Worm (Caenorhabditis elegans): ENCODE data around the gene repo-1.
A peak's percentile ranks its signal among the peaks of the same experiment; 100 is the strongest.

The repo-1 gene

ce11 chrIV:12122874-12123664 lies 38.8 kb downstream of the repo-1 start, which contains the start of gene aly-3:
Gene aly-3, plus strand, starts transcription at chrIV:12123282.
- TF ChIP-seq ztf-23 (GFP tag; IDR thresholded peaks at IDR 0.05) (no peak), tab-1 (GFP tag; IDR thresholded peaks at IDR 0.05) (no peak), flt-1 (GFP tag; IDR thresholded peaks at IDR 0.05) (no peak), med-1 (GFP tag; optimal IDR thresholded peaks at IDR 0.05; ENCODE audit: insufficient read depth) (no peak), cog-1 (tag; optimal IDR thresholded peaks at IDR 0.05) (no peak), klf-2 (GFP tag; conservative IDR thresholded peaks at IDR 0.05) (no peak), ztf-29 (GFP tag; IDR thresholded peaks at IDR 0.05) (no peak), T22C8.4 (GFP tag; IDR thresholded peaks at IDR 0.05) (no peak), ref-1 (GFP tag; conservative IDR thresholded peaks at IDR 0.05) (no peak)

DNA sequence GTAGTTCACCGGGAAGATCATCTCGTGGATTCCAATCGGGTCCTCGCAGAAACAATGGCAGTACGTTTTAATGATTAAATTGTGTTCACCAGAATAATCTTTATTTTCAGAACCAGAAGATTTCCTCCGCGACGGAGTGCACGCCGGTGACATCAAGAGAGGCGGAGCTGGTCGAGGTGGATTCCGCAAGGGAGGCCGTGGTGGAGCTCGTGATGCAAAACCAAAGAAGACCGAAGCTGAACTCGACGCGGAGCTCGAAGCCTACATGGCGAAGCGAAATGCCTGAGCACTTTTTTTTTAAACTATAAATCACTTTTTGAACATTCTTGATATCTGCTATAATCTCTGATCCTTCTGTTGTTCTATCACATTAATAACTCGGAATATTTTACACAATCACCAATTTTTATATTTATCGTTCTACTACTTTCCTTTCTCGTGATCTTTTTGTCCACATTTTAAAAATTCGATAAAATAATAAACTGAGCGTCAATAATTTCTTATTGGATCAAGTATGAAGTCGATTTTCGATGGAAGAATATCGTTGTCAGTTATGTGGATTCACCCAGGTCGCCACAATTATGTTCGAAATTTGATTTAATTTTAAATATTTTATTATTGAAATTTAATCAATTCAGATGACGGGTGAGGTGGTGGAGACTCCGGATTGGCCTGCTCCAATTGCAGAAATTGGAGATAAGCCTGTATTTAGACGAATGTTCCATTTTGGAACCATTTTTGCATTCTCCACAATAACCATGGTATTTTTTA lies 40.2 kb downstream of the repo-1 start, which contains the start of gene dhhc-6:
Gene dhhc-6 (plus strand): TSS at position 639 of the 771 bp plus-strand sequence.
- TF ChIP-seq tab-1 (GFP tag; IDR thresholded peaks at IDR 0.05) (no peak), flt-1 (GFP tag; IDR thresholded peaks at IDR 0.05) (0 out of 2 replicates have a peak, but pooled peaks have one; percentile 11)

DNA sequence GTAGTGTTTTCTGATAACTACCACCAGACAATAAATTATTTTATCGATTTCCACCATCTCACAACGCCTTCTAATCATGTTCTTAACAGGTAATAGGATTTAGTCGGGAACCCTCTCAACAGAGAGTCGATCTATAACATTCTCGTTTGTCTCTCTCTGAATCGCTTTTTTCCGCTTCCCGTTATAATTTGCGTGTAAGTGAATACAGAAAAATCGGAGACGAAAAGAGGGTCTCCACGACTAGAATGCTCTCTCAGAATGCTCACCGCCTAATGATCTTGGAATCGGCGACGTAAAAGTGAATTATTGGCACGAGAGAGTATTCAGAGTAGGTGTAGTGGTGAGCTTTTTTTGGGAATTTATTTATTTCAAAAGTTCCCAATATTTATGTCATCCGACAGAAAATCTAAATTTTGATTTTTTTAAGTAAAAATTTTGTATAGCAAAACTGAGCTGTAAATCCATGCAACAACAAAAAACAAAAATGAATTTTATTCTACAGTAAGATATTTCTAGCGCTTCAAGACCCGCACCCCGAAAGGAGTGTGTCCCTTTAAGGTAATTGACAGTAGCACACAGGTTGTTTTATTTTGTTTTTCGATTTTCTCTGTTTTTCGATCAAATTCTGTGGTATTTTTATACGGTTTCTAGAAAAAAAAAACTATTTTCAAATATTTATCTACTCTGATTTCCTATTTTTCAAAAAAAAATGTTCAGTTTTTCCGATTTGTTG lies 42.6 kb downstream of the repo-1 start:
- TF ChIP-seq ztf-23 (GFP tag; IDR thresholded peaks at IDR 0.05) (no peak), tab-1 (GFP tag; IDR thresholded peaks at IDR 0.05) (no peak), ztf-29 (GFP tag; IDR thresholded peaks at IDR 0.05) (no peak), klf-2 (GFP tag; conservative IDR thresholded peaks at IDR 0.05) (no peak), cog-1 (tag; optimal IDR thresholded peaks at IDR 0.05) (no peak)

- TF ChIP-seq ztf-23 (GFP tag; IDR thresholded peaks at IDR 0.05) (no peak), ref-1 (GFP tag; conservative IDR thresholded peaks at IDR 0.05) (no peak), tab-1 (GFP tag; IDR thresholded peaks at IDR 0.05) (no peak), cog-1 (tag; optimal IDR thresholded peaks at IDR 0.05) (no peak), ztf-29 (GFP tag; IDR thresholded peaks at IDR 0.05) (no peak)
These were observed 43.6 kb downstream of the repo-1 start for ce11 chrIV:12127838-12128237.

ce11 chrIV:12128708-12129107 lies 44.4 kb downstream of the repo-1 start:
- TF ChIP-seq tab-1 (GFP tag; IDR thresholded peaks at IDR 0.05) (no peak), klf-2 (GFP tag; conservative IDR thresholded peaks at IDR 0.05) (no peak), flt-1 (GFP tag; IDR thresholded peaks at IDR 0.05) (no peak), med-1 (GFP tag; optimal IDR thresholded peaks at IDR 0.05; ENCODE audit: insufficient read depth) (no peak)

DNA sequence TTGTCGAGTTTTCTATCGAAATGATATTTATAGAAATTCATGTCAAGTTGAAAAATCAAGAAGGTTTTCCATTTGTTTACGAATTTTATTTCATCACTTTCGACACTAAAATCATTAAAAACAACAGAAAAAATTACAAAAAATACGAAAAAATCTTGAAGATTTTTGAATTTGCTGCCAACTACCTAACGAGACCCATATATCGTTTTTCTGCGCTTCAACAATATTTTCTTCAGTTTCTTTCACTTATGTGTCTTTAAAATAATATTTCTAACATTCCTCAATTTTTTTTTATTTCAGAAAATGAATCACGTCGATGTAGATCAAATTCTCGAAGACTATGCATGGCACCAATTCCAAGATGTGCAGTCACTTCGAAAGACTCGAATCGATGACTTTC lies 44.9 kb downstream of the repo-1 start, which contains the start of gene lin-24:
Gene lin-24 (plus strand): TSS at position 301 of the 400 bp plus-strand sequence.
- TF ChIP-seq ztf-23 (GFP tag; IDR thresholded peaks at IDR 0.05) (no peak), T22C8.4 (GFP tag; IDR thresholded peaks at IDR 0.05) (no peak), tab-1 (GFP tag; IDR thresholded peaks at IDR 0.05) (no peak), flt-1 (GFP tag; IDR thresholded peaks at IDR 0.05) (no peak), ref-1 (GFP tag; conservative IDR thresholded peaks at IDR 0.05) (no peak), ztf-29 (GFP tag; IDR thresholded peaks at IDR 0.05) (no peak), med-1 (GFP tag; optimal IDR thresholded peaks at IDR 0.05; ENCODE audit: insufficient read depth) (no peak), klf-2 (GFP tag; conservative IDR thresholded peaks at IDR 0.05) (no peak), cog-1 (tag; optimal IDR thresholded peaks at IDR 0.05) (no peak)

DNA sequence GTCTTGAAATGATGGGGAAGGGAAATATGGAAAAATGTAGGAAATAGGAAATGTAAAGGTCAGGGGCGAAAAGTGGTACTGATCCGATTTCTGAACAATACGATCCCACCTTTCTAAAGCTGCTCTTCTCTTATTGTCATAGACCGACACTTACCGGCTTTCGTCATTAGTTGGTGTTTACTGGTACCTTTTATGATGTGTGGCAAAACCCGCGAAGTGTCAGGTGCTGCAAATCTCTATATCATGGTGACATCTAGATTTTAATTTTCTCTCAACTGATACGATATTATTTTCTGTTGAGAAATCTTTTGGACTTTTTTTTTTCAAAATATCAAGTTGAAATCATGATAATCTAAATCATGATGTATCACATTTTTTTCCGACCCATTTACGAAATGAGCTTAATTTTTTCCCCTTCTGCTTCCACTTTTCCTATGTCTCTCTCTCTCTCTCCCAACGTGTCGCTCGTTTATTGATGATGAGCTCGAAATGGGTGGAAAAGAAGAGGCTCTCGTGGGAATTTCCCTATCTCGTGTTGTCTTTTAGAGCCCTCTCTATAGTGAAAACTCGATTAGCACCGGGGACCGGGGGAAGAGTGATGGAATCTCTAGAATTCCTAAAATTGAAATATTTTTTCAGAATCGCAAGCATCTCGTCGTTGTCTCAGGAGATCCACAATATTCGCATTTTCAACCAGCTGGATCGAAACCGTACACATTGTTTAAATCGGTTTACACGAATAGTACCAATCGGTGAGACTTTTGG lies 47.2 kb downstream of the repo-1 start:
- TF ChIP-seq klf-2 (GFP tag; conservative IDR thresholded peaks at IDR 0.05) (no peak), ref-1 (GFP tag; conservative IDR thresholded peaks at IDR 0.05) (no peak)

DNA sequence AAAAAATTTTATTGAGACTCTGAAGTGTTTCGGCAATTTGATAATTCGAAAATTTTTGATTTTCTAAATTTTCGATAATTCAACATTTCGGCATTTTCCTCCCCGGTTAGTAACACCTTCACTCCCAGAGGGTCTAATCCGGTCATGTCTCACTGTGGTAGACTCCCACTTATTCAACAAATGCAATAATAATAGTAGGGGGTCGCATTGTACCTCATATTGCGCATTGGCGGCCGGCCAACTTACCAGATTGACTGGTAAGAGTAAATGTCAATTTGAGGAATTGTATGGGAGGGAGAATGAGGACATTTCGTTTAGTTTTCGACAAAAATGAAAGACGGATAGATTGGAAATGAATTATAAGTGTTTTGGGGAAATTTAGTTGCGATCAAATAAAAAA lies 49.5 kb downstream of the repo-1 start:
- TF ChIP-seq tab-1 (GFP tag; IDR thresholded peaks at IDR 0.05) (no peak), cog-1 (tag; optimal IDR thresholded peaks at IDR 0.05) (no peak), med-1 (GFP tag; optimal IDR thresholded peaks at IDR 0.05; ENCODE audit: insufficient read depth) (no peak), ztf-29 (GFP tag; IDR thresholded peaks at IDR 0.05) (no peak), T22C8.4 (GFP tag; IDR thresholded peaks at IDR 0.05) (no peak), flt-1 (GFP tag; IDR thresholded peaks at IDR 0.05) (no peak; the same call in 1 of the 2 replicates), ztf-23 (GFP tag; IDR thresholded peaks at IDR 0.05) (no peak), klf-2 (GFP tag; conservative IDR thresholded peaks at IDR 0.05) (no peak), ref-1 (GFP tag; conservative IDR thresholded peaks at IDR 0.05) (no peak)

Measured in whole organism, midembryonic.